Worm (Caenorhabditis elegans): ENCODE measurements around the gene gfat-1.

DNA sequence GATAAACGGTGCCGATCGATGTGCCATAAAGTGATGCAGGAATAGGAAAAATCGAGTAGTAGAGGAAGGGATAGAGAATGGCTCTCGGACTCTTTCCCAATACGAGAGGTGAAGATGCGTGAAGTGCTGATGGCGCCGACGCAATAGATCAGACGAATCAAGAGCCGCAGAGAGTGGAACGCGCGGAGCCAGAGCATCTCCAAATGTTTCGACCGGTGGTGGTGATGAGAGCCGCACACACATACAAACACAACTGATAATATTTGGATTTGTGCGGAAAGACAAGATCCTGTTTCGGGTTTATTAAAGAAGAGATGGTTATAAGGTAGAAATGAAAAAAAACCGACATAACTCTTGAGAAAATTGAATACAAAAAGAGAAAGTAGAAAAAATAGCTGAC lies 31.1 kb downstream of the gfat-1 start, which contains the start of gene F54D5.15:
- no peak for TF ChIP-seq ama-1 (optimal IDR thresholded peaks at IDR 0.05)
- TF ChIP-seq tra-4 (tag; optimal IDR thresholded peaks at IDR 0.05): no peak
- no peak for TF ChIP-seq F13C5.2 (tag; optimal IDR thresholded peaks at IDR 0.05)
- no peak for TF ChIP-seq ets-7 (tag; optimal IDR thresholded peaks at IDR 0.05)
- no peak for TF ChIP-seq scrt-1 (GFP tag; IDR thresholded peaks at IDR 0.05)
- no peak for TF ChIP-seq tbx-37 (GFP tag; conservative IDR thresholded peaks at IDR 0.05)
- no peak for TF ChIP-seq sea-1 (GFP tag; conservative IDR thresholded peaks at IDR 0.05)
- no peak for TF ChIP-seq ceh-13 (GFP tag; optimal IDR thresholded peaks at IDR 0.05)
- no peak for TF ChIP-seq hmg-4 (GFP tag; optimal IDR thresholded peaks at IDR 0.05)
- TF ChIP-seq tbx-11 (GFP tag; IDR thresholded peaks at IDR 0.05): no peak
- no peak for TF ChIP-seq flt-1 (GFP tag; IDR thresholded peaks at IDR 0.05)
